Fruit fly (Drosophila melanogaster): Measurements from ENCODE around the gene eIF2Bbeta.

DNA sequence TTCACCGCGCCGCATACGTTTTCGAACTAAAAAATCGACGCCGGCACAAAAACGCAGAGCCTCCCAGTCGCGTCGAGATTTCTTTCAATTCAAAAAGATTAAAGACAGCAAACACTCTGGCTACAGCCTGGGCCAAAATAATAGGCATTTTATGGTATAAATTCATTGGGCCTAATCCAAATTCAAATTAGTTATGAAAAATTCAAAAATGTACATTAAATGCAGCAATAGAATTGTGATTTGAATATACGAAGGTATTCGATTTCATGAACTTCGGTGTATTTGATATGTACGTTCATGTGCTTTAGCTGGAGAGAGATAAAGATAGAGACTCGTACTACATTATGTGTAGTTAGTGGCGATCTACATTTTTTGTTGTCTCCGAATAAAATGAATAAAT is 39.7 kb downstream of the eIF2Bbeta start, which contains the start of gene Syx4:
- TF ChIP-seq Dll (optimal IDR thresholded peaks at IDR 0.05) (no peak), EcR (GFP tag; optimal IDR thresholded peaks at IDR 0.05) (no peak), pan (optimal IDR thresholded peaks at IDR 0.05) (no peak)
